Worm (Caenorhabditis elegans): ENCODE data around the gene F35C11.7.

DNA sequence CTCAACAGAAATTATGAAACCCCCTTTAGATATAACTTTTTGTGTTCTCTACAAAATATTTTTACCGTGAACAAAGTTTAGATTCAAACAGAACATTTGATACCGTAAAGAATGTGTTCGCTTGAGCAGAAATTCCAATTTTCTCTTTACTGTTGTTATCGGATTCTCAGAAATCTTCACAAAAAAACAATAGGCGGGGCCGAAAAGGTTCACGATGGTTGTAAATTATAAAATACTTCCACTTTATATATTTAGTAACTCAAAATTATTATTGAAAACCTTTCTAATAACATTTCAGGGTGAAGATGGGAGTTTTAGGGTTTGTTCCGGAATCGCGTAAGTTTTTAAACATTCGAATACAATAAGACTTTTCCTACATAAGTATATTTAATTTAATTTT is 18.0 kb upstream of the F35C11.7 start, which contains the start of gene nlp-5:
- TF ChIP-seq him-1 (tag; optimal IDR thresholded peaks at IDR 0.05) (no peak), W03F9.2 (tag; optimal IDR thresholded peaks at IDR 0.05) (no peak)
